1 fruit fly cellular context compared by ENCODE assay signal in genomic region chr2L:20065516-20065915, dm6.
TF ChIP-seq lines count a peak whose summit lies in the region.

vls (minus strand) TSS chr2L:20065679.

TF ChIP-seq in whole organism, embryonic, 481 proteins besides CTCF, POLR2A, EP300 and RAD21 (continued from another document):
- TF ChIP-seq mld (GFP tag; IDR thresholded peaks at IDR 0.05; lab: Robert Waterston, UW; ENCODE audit: partially characterized antibody) (0 out of 3 replicates have a peak, but pooled peaks have one; percentile 29), CG32772 (GFP tag; IDR thresholded peaks at IDR 0.05; lab: Robert Waterston, UW) (peak; percentile 90), CG3065 (GFP tag; optimal IDR thresholded peaks at IDR 0.05; lab: Kevin White, UChicago) (no peak), ham (GFP tag; IDR thresholded peaks at IDR 0.05; lab: Robert Waterston, UW) (no peak), CG6683 (GFP tag; optimal IDR thresholded peaks at IDR 0.05; lab: Kevin White, UChicago) (no peak), eyg (GFP tag; optimal IDR thresholded peaks at IDR 0.05; lab: Kevin White, UChicago) (no peak), Bdp1 (GFP tag; optimal IDR thresholded peaks at IDR 0.05; lab: Kevin White, UChicago) (no peak), MBD-R2 (GFP tag; IDR thresholded peaks at IDR 0.05; lab: Robert Waterston, UW) (peak; percentile 81), CG30403 (GFP tag; optimal IDR thresholded peaks at IDR 0.05; lab: Kevin White, UChicago) (no peak), Bteb2 (GFP tag; optimal IDR thresholded peaks at IDR 0.05; lab: Kevin White, UChicago) (no peak), shn (GFP tag; optimal IDR thresholded peaks at IDR 0.05; lab: Kevin White, UChicago) (no peak), sens (GFP tag; lab: Kevin White, UChicago) (peak; percentile 78), sim (GFP tag; IDR thresholded peaks at IDR 0.05; lab: Robert Waterston, UW) (no peak), Xbp1 (GFP tag; optimal IDR thresholded peaks at IDR 0.05; lab: Kevin White, UChicago) (no peak), CG7928 (GFP tag; optimal IDR thresholded peaks at IDR 0.05; lab: Kevin White, UChicago) (no peak), NC2β (GFP tag; optimal IDR thresholded peaks at IDR 0.05; lab: Kevin White, UChicago) (no peak), dm (GFP tag; optimal IDR thresholded peaks at IDR 0.05; lab: Kevin White, UChicago) (no peak), CG18599 (GFP tag; optimal IDR thresholded peaks at IDR 0.05; lab: Kevin White, UChicago) (no peak), Stat92E (GFP tag; optimal IDR thresholded peaks at IDR 0.05; lab: Kevin White, UChicago) (no peak), Awh (GFP tag; IDR thresholded peaks at IDR 0.05; lab: Robert Waterston, UW) (no peak), HLH4C (GFP tag; IDR thresholded peaks at IDR 0.05; lab: Robert Waterston, UW; ENCODE audit: partially characterized antibody) (peak; percentile 80), Dad (GFP tag; optimal IDR thresholded peaks at IDR 0.05; lab: Kevin White, UChicago) (no peak), CG17361 (GFP tag; IDR thresholded peaks at IDR 0.05; lab: Robert Waterston, UW) (no peak), CG34224 (GFP tag; IDR thresholded peaks at IDR 0.05; lab: Robert Waterston, UW; ENCODE audit: partially characterized antibody) (peak; percentile 84), CG17328 (GFP tag; IDR thresholded peaks at IDR 0.05; lab: Robert Waterston, UW) (no peak), CG10565 (GFP tag; optimal IDR thresholded peaks at IDR 0.05; lab: Kevin White, UChicago) (no peak), pnt (GFP tag; optimal IDR thresholded peaks at IDR 0.05; lab: Kevin White, UChicago) (no peak), CG17802 (tag; optimal IDR thresholded peaks at IDR 0.05; lab: Kevin White, UChicago) (no peak), CG4854 (GFP tag; optimal IDR thresholded peaks at IDR 0.05; lab: Kevin White, UChicago) (no peak), Atf6 (GFP tag; IDR thresholded peaks at IDR 0.05; lab: Robert Waterston, UW) (no peak), hb (GFP tag; IDR thresholded peaks at IDR 0.05; lab: Robert Waterston, UW; ENCODE audit: partially characterized antibody) (peak; percentile 30; the same call in 1 of the 3 replicates), E2f1 (GFP tag; IDR thresholded peaks at IDR 0.05; lab: Robert Waterston, UW) (no peak), CG2116 (GFP tag; optimal IDR thresholded peaks at IDR 0.05; lab: Kevin White, UChicago) (peak; percentile 30), z (GFP tag; IDR thresholded peaks at IDR 0.05; lab: Robert Waterston, UW) (no peak), CG13287 (GFP tag; IDR thresholded peaks at IDR 0.05; lab: Robert Waterston, UW; ENCODE audit: partially characterized antibody) (peak; percentile 86), BEAF-32 (GFP tag; optimal IDR thresholded peaks at IDR 0.05; lab: Kevin White, UChicago) (peak; percentile 73), E2f2 (GFP tag; IDR thresholded peaks at IDR 0.05; lab: Robert Waterston, UW) (peak; percentile 55), jing (GFP tag; optimal IDR thresholded peaks at IDR 0.05; lab: Kevin White, UChicago) (no peak), CG14667 (GFP tag; IDR thresholded peaks at IDR 0.05; lab: Robert Waterston, UW) (no peak), CG10366 (GFP tag; IDR thresholded peaks at IDR 0.05; lab: Robert Waterston, UW) (no peak), CG4617 (GFP tag; optimal IDR thresholded peaks at IDR 0.05; lab: Kevin White, UChicago; ENCODE audit: borderline replicate concordance) (no peak), CG9932 (GFP tag; IDR thresholded peaks at IDR 0.05; lab: Robert Waterston, UW) (no peak), Sin3A (optimal IDR thresholded peaks at IDR 0.05; lab: Kevin White, UChicago) (peak; percentile 21), CG6254 (GFP tag; optimal IDR thresholded peaks at IDR 0.05; lab: Kevin White, UChicago) (no peak), sna (GFP tag; IDR thresholded peaks at IDR 0.05; lab: Robert Waterston, UW; ENCODE audit: partially characterized antibody) (peak; percentile 79), ato (GFP tag; IDR thresholded peaks at IDR 0.05; lab: Robert Waterston, UW; ENCODE audit: partially characterized antibody) (peak; percentile 73), esg (GFP tag; conservative IDR thresholded peaks at IDR 0.05; lab: Robert Waterston, UW) (no peak), CG7357 (GFP tag; IDR thresholded peaks at IDR 0.05; lab: Robert Waterston, UW) (no peak), D (optimal IDR thresholded peaks at IDR 0.05; lab: Kevin White, UChicago) (no peak), D (GFP tag; optimal IDR thresholded peaks at IDR 0.05; lab: Kevin White, UChicago) (no peak), CG10274 (GFP tag; optimal IDR thresholded peaks at IDR 0.05; lab: Kevin White, UChicago) (no peak), CG14965 (GFP tag; optimal IDR thresholded peaks at IDR 0.05; lab: Kevin White, UChicago; ENCODE audit: borderline replicate concordance) (no peak), tup (GFP tag; optimal IDR thresholded peaks at IDR 0.05; lab: Kevin White, UChicago) (no peak), Dp (GFP tag; optimal IDR thresholded peaks at IDR 0.05; lab: Kevin White, UChicago) (peak; percentile 19), row (GFP tag; IDR thresholded peaks at IDR 0.05; lab: Robert Waterston, UW) (peak; percentile 55), h (optimal IDR thresholded peaks at IDR 0.05; lab: Kevin White, UChicago) (no peak), CG5953 (GFP tag; IDR thresholded peaks at IDR 0.05; lab: Robert Waterston, UW) (no peak), CG3838 (GFP tag; optimal IDR thresholded peaks at IDR 0.05; lab: Kevin White, UChicago) (no peak), CG10654 (GFP tag; optimal IDR thresholded peaks at IDR 0.05; lab: Kevin White, UChicago) (no peak), H15 (GFP tag; IDR thresholded peaks at IDR 0.05; lab: Robert Waterston, UW) (no peak), CG7987 (GFP tag; optimal IDR thresholded peaks at IDR 0.05; lab: Kevin White, UChicago) (no peak), CG32767 (GFP tag; IDR thresholded peaks at IDR 0.05; lab: Robert Waterston, UW) (no peak), CG1233 (GFP tag; optimal IDR thresholded peaks at IDR 0.05; lab: Kevin White, UChicago) (no peak), Dip3 (GFP tag; optimal IDR thresholded peaks at IDR 0.05; lab: Kevin White, UChicago) (no peak), NFAT (GFP tag; IDR thresholded peaks at IDR 0.05; lab: Robert Waterston, UW) (no peak), CG13123 (GFP tag; optimal IDR thresholded peaks at IDR 0.05; lab: Kevin White, UChicago) (no peak), sima (GFP tag; optimal IDR thresholded peaks at IDR 0.05; lab: Kevin White, UChicago) (no peak), ERR (GFP tag; optimal IDR thresholded peaks at IDR 0.05; lab: Kevin White, UChicago) (no peak), CG14014 (GFP tag; IDR thresholded peaks at IDR 0.05; lab: Robert Waterston, UW) (no peak), inv (GFP tag; IDR thresholded peaks at IDR 0.05; lab: Robert Waterston, UW; ENCODE audit: partially characterized antibody) (peak; percentile 50), CG12071 (GFP tag; optimal IDR thresholded peaks at IDR 0.05; lab: Kevin White, UChicago) (no peak), CG6689 (GFP tag; IDR thresholded peaks at IDR 0.05; lab: Robert Waterston, UW) (no peak), CG11398 (GFP tag; optimal IDR thresholded peaks at IDR 0.05; lab: Kevin White, UChicago) (no peak), lilli (GFP tag; optimal IDR thresholded peaks at IDR 0.05; lab: Kevin White, UChicago) (no peak), psq (GFP tag; optimal IDR thresholded peaks at IDR 0.05; lab: Kevin White, UChicago) (no peak), Sox100B (GFP tag; optimal IDR thresholded peaks at IDR 0.05; lab: Kevin White, UChicago) (no peak), ranshi (GFP tag; IDR thresholded peaks at IDR 0.05; lab: Robert Waterston, UW) (no peak)
